Fruit fly (Drosophila melanogaster) whole organism, embryonic: ENCODE data around the gene CG15365.
A peak's percentile ranks its signal among the peaks of the same experiment; 100 is the strongest.

ENCODE experiments used
- Blimp-1 ChIP-seq: fragments of 200-800 bp; sonication (Bioruptor generic); optimal IDR thresholded peaks from 3 replicates; lab custom pipeline; 2018; ENCODE audit warnings: missing biosample characterization, missing genetic modification characterization, mild to moderate bottlenecking, moderate library complexity, missing genetic modification reagents
- CG12236 ChIP-seq: fragments of 200-800 bp; sonication (Bioruptor generic); optimal IDR thresholded peaks from 2 replicates; lab custom pipeline; 2016; ENCODE audit warnings: missing biosample characterization, missing genetic modification characterization
- CG12659 ChIP-seq: fragments of 200-800 bp; sonication (Bioruptor generic); optimal IDR thresholded peaks from 3 replicates; lab custom pipeline; 2017; ENCODE audit warnings: mild to moderate bottlenecking, missing biosample characterization, missing genetic modification reagents, missing genetic modification characterization
- CG12942 ChIP-seq: fragments of 200-800 bp; sonication (Bioruptor generic); optimal IDR thresholded peaks from 3 replicates; lab custom pipeline; 2016; ENCODE audit warnings: missing biosample characterization, missing genetic modification characterization
- CG15269 ChIP-seq: fragments of 200-800 bp; sonication (Bioruptor generic); optimal IDR thresholded peaks from 2 replicates; lab custom pipeline; 2018; ENCODE audit warnings: missing biosample characterization, mild to moderate bottlenecking, missing genetic modification characterization, moderate library complexity
- CG1603 ChIP-seq: fragments of 200-800 bp; sonication (Bioruptor generic); optimal IDR thresholded peaks from 2 replicates; lab custom pipeline; 2019; ENCODE audit warnings: missing biosample characterization, mild to moderate bottlenecking, missing genetic modification characterization, moderate library complexity
- CG1647 ChIP-seq: fragments of 200-800 bp; sonication (Bioruptor generic); optimal IDR thresholded peaks from 3 replicates; lab custom pipeline; 2016; ENCODE audit warnings: missing biosample characterization, missing genetic modification characterization
- CG2889 ChIP-seq: fragments of 200-800 bp; sonication (Bioruptor generic); IDR thresholded peaks from 3 replicates; pipeline ENCODE4 v1.3.6; 2022; ENCODE audit warnings: missing biosample characterization, missing genetic modification characterization
- CG30403 ChIP-seq: fragments of 200-800 bp; sonication (Bioruptor generic); optimal IDR thresholded peaks from 3 replicates; lab custom pipeline; 2016; ENCODE audit warnings: missing biosample characterization, missing genetic modification characterization
- CG31441 ChIP-seq: fragments of 200-800 bp; sonication (Bioruptor generic); IDR thresholded peaks from 2 replicates; pipeline ENCODE4 v1.3.6; 2022; ENCODE audit warnings: missing biosample characterization, missing genetic modification characterization
- CG32767 ChIP-seq: fragments of 200-800 bp; sonication (Bioruptor generic); IDR thresholded peaks from 2 replicates; pipeline ENCODE4 v1.3.6; 2022; ENCODE audit warnings: missing biosample characterization, missing genetic modification characterization
- CG3281 ChIP-seq: fragments of 200-800 bp; sonication (Bioruptor generic); optimal IDR thresholded peaks from 3 replicates; lab custom pipeline; 2017; ENCODE audit warnings: missing biosample characterization, mild to moderate bottlenecking, missing genetic modification characterization
- CG4820 ChIP-seq: fragments of 200-800 bp; sonication (Bioruptor generic); optimal IDR thresholded peaks from 3 replicates; lab custom pipeline; 2016; ENCODE audit warnings: missing biosample characterization, missing genetic modification characterization
- CG6791 ChIP-seq: fragments of 200-800 bp; sonication (Bioruptor generic); IDR thresholded peaks from 3 replicates; pipeline ENCODE4 v1.3.6; 2022; ENCODE audit warnings: missing biosample characterization, missing genetic modification characterization; ENCODE audit not compliant: partially characterized antibody
- CG8089 ChIP-seq: fragments of 200-800 bp; sonication (Bioruptor generic); optimal IDR thresholded peaks from 3 replicates; lab custom pipeline; 2016; ENCODE audit warnings: missing biosample characterization, missing genetic modification characterization
- CG9727 ChIP-seq: fragments of 200-800 bp; sonication (Bioruptor generic); optimal IDR thresholded peaks from 3 replicates; lab custom pipeline; 2017; ENCODE audit warnings: missing biosample characterization, mild to moderate bottlenecking, missing genetic modification characterization
- Ets97D ChIP-seq: fragments of 200-800 bp; sonication (Bioruptor generic); optimal IDR thresholded peaks from 3 replicates; lab custom pipeline; 2016; ENCODE audit warnings: missing biosample characterization, missing genetic modification characterization
- HLHmδ ChIP-seq: fragments of 200-800 bp; sonication (Bioruptor generic); optimal IDR thresholded peaks from 2 replicates; lab custom pipeline; 2018; ENCODE audit warnings: missing biosample characterization, mild to moderate bottlenecking, missing genetic modification characterization, moderate library complexity
- Hr51 ChIP-seq, 2 experiments: fragments of 200-800 bp; sonication (Bioruptor generic); optimal IDR thresholded peaks; 2 replicates in 1 of 2; 3 replicates in 1 of 2; lab custom pipeline; 2016 to 2018; ENCODE audit warnings: missing biosample characterization in 2 of 2, missing genetic modification characterization in 2 of 2, mild to moderate bottlenecking in 1 of 2, moderate library complexity in 1 of 2
- Jarid2 ChIP-seq: fragments of 200-800 bp; sonication (Bioruptor generic); optimal IDR thresholded peaks from 3 replicates; lab custom pipeline; 2017; ENCODE audit warnings: mild to moderate bottlenecking, missing biosample characterization, missing genetic modification reagents, missing genetic modification characterization
- Lhr ChIP-seq: fragments of 200-800 bp; sonication (Bioruptor generic); optimal IDR thresholded peaks from 3 replicates; lab custom pipeline; 2017; ENCODE audit warnings: mild to moderate bottlenecking, missing biosample characterization, missing genetic modification reagents, missing genetic modification characterization
- NFAT ChIP-seq: fragments of 200-800 bp; sonication (Bioruptor generic); IDR thresholded peaks from 2 replicates; pipeline ENCODE4 v1.3.6; 2022; ENCODE audit warnings: missing biosample characterization, missing genetic modification characterization
- NK7.1 ChIP-seq: fragments of 200-800 bp; sonication (Bioruptor generic); optimal IDR thresholded peaks from 3 replicates; lab custom pipeline; 2016; ENCODE audit warnings: missing biosample characterization, missing genetic modification characterization
- Oli ChIP-seq: fragments of 200-800 bp; sonication (Bioruptor generic); optimal IDR thresholded peaks from 2 replicates; lab custom pipeline; 2018; ENCODE audit warnings: missing biosample characterization, mild to moderate bottlenecking, missing genetic modification characterization, moderate library complexity
- Optix ChIP-seq: fragments of 200-800 bp; sonication (Bioruptor generic); IDR thresholded peaks from 3 replicates; pipeline ENCODE4 v1.3.6; 2022; ENCODE audit warnings: missing biosample characterization, missing genetic modification characterization
- PHDP ChIP-seq: fragments of 200-800 bp; sonication (Bioruptor generic); optimal IDR thresholded peaks from 3 replicates; lab custom pipeline; 2018; ENCODE audit warnings: missing biosample characterization, mild to moderate bottlenecking, missing genetic modification characterization, moderate library complexity
- Ptx1 ChIP-seq: fragments of 200-800 bp; sonication (Bioruptor generic); IDR thresholded peaks from 2 replicates; pipeline ENCODE4 v1.3.6; 2022; ENCODE audit warnings: missing biosample characterization, missing genetic modification characterization
- Rfx ChIP-seq: fragments of 200-800 bp; sonication (Bioruptor generic); IDR thresholded peaks from 2 replicates; pipeline ENCODE4 v1.3.6; 2022; ENCODE audit warnings: missing biosample characterization, missing genetic modification characterization
- Spps ChIP-seq: fragments of 200-800 bp; sonication (Bioruptor generic); optimal IDR thresholded peaks from 2 replicates; lab custom pipeline; 2018; ENCODE audit warnings: missing biosample characterization, mild to moderate bottlenecking, missing genetic modification characterization
- Vsx1 ChIP-seq: fragments of 200-800 bp; sonication (Bioruptor generic); optimal IDR thresholded peaks from 2 replicates; lab custom pipeline; 2017; ENCODE audit warnings: missing biosample characterization, mild to moderate bottlenecking, missing genetic modification characterization, missing genetic modification reagents
- ci ChIP-seq: fragments of 200-800 bp; sonication (Bioruptor generic); IDR thresholded peaks from 3 replicates; pipeline ENCODE4 v1.3.6; 2022; ENCODE audit warnings: missing biosample characterization, missing genetic modification characterization
- da ChIP-seq: fragments of 200-800 bp; sonication (Bioruptor generic); optimal IDR thresholded peaks from 2 replicates; lab custom pipeline; 2016; ENCODE audit warnings: missing biosample characterization, missing genetic modification characterization
- dysf ChIP-seq: fragments of 200-800 bp; sonication (Bioruptor generic); IDR thresholded peaks from 3 replicates; pipeline ENCODE4 v1.3.6; 2022; ENCODE audit warnings: missing biosample characterization, missing genetic modification characterization
- ems ChIP-seq: fragments of 200-800 bp; sonication (Bioruptor generic); optimal IDR thresholded peaks from 3 replicates; lab custom pipeline; 2016; ENCODE audit warnings: missing biosample characterization, missing genetic modification characterization
- gcm2 ChIP-seq: fragments of 200-800 bp; sonication (Bioruptor generic); optimal IDR thresholded peaks from 2 replicates; lab custom pipeline; 2016; ENCODE audit warnings: missing biosample characterization, missing genetic modification characterization
- gro ChIP-seq: fragments of 200-800 bp; sonication (Bioruptor generic); optimal IDR thresholded peaks from 2 replicates; lab custom pipeline; 2016; ENCODE audit warnings: missing biosample characterization, missing genetic modification characterization
- hkb ChIP-seq, 2 experiments: fragments of 200-800 bp in 1 of 2; fragments of >200 bp in 1 of 2; sonication (Bioruptor generic) in 1 of 2; IDR thresholded peaks in 1 of 2; optimal IDR thresholded peaks in 1 of 2; 2 replicates each; pipeline versions ENCODE4 v1.3.6 to Lab custom; 2017 to 2022; ENCODE audit warnings: missing biosample characterization in 1 of 2, missing genetic modification characterization in 1 of 2
- insv ChIP-seq, 2 experiments: fragments of 200-800 bp; sonication (Bioruptor generic); optimal IDR thresholded peaks; 3 replicates each; lab custom pipeline; 2016 to 2018; ENCODE audit warnings: missing biosample characterization in 2 of 2, missing genetic modification characterization in 2 of 2
- jigr1 ChIP-seq: fragments of 200-800 bp; sonication (Bioruptor generic); IDR thresholded peaks from 3 replicates; pipeline ENCODE4 v1.3.6; 2022; ENCODE audit warnings: missing biosample characterization, missing genetic modification characterization
- ken ChIP-seq: fragments of 200-800 bp; sonication (Bioruptor generic); IDR thresholded peaks from 3 replicates; pipeline ENCODE4 v1.3.6; 2022; ENCODE audit warnings: missing biosample characterization, missing genetic modification characterization
- onecut ChIP-seq: fragments of 200-800 bp; sonication (Bioruptor generic); IDR thresholded peaks from 2 replicates; pipeline ENCODE4 v1.3.6; 2022; ENCODE audit warnings: missing biosample characterization, missing genetic modification characterization
- pnt ChIP-seq: fragments of 200-800 bp; sonication (Bioruptor generic); optimal IDR thresholded peaks from 3 replicates; lab custom pipeline; 2016; ENCODE audit warnings: missing biosample characterization, missing genetic modification characterization
- row ChIP-seq: fragments of 200-800 bp; sonication (Bioruptor generic); IDR thresholded peaks from 3 replicates; pipeline ENCODE4 v1.3.6; 2022; ENCODE audit warnings: missing biosample characterization, missing genetic modification characterization
- sens ChIP-seq: fragments of 200-800 bp; sonication (Bioruptor generic); peaks from one replicate; lab custom pipeline; 2016; ENCODE audit warnings: missing biosample characterization, missing genetic modification characterization
- slp2 ChIP-seq: fragments of 200-800 bp; sonication (Bioruptor generic); optimal IDR thresholded peaks from 2 replicates; lab custom pipeline; 2016; ENCODE audit warnings: missing biosample characterization, missing genetic modification characterization
- so ChIP-seq: fragments of 200-800 bp; sonication (Bioruptor generic); IDR thresholded peaks from 3 replicates; pipeline ENCODE4 v1.3.6; 2022; ENCODE audit warnings: missing biosample characterization, missing genetic modification characterization
- sqz ChIP-seq: fragments of 200-800 bp; sonication (Bioruptor generic); optimal IDR thresholded peaks from 3 replicates; lab custom pipeline; 2018; ENCODE audit warnings: missing biosample characterization, mild to moderate bottlenecking, missing genetic modification characterization
- tll ChIP-seq, 2 experiments: fragments of 200-800 bp in 1 of 2; fragments of >200 bp in 1 of 2; sonication (Bioruptor generic) in 1 of 2; optimal IDR thresholded peaks; 2 replicates each; lab custom pipeline; 2017 to 2019; ENCODE audit warnings: missing biosample characterization in 2 of 2, missing genetic modification characterization in 2 of 2, mild to moderate bottlenecking in 1 of 2, moderate library complexity in 1 of 2
- zfh2 ChIP-seq: fragments of 200-800 bp; sonication (Bioruptor generic); optimal IDR thresholded peaks from 2 replicates; lab custom pipeline; 2016; ENCODE audit warnings: missing biosample characterization, missing genetic modification characterization

Gene CG15365

DNA sequence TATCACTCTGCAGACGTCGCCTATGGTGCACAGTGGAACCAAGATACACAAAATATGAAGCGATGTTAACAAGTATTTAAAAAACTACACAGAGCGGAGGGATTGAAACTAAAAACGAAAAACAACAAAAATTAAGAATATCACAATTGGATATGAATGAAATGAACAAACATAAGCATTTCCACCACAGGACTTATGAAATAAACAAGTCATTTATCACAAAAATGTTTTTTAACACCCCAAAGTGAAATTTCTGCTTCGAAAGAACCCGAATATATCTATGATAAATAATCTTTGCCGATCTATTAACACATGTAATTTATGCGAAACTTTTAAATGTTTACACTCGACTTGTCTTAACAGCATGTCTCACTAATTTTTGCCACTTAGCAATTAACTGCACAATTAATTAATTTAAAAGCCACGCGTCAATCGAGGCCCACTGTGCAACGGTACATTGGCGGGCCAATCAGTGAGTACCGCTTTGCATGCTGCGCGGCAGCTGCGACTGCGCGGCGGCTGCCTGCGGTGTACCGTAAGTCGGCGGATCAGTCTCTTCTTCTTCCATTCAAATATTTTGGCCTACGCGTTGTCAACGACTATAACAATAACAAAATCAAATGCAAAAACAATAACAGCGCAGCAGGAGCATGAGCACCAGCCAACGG is 25.9 kb downstream of the CG15365 start (continued):
- TF ChIP-seq CG12236 (GFP tag; lab: Kevin White, UChicago) (peak; percentile 9), CG15269 (tag; lab: Kevin White, UChicago) (peak; percentile 47), dysf (peak; percentile 57; the same call in 2 of the 3 replicates), sens (GFP tag; lab: Kevin White, UChicago) (peak; percentile 94), ci (GFP tag; lab: Robert Waterston, UW) (peak; percentile 5; the same call in 1 of the 3 replicates), CG9727 (GFP tag; lab: Kevin White, UChicago) (peak; percentile 72), CG12942 (GFP tag; lab: Kevin White, UChicago) (peak; percentile 6), da (GFP tag; lab: Kevin White, UChicago) (no peak), insv (GFP tag; optimal IDR thresholded peaks at IDR 0.05; lab: Kevin White, UChicago) (no peak), HLHmδ (GFP tag; lab: Kevin White, UChicago) (no peak), ken (GFP tag; lab: Robert Waterston, UW) (peak; percentile 43; the same call in 1 of the 3 replicates), CG31441 (GFP tag; lab: Robert Waterston, UW) (peak; percentile 48; the same call in 1 of the 2 replicates), Oli (tag; lab: Kevin White, UChicago) (peak; percentile 73), CG4820 (GFP tag; lab: Kevin White, UChicago) (peak; percentile 50), hkb (optimal IDR thresholded peaks at IDR 0.05; lab: Kevin White, UChicago) (no peak), hkb (GFP tag; IDR thresholded peaks at IDR 0.05; lab: Robert Waterston, UW) (peak; percentile 59), Ptx1 (GFP tag; lab: Robert Waterston, UW) (peak; percentile 64), CG2889 (GFP tag; lab: Robert Waterston, UW) (no peak), tll (GFP tag; optimal IDR thresholded peaks at IDR 0.05; lab: Kevin White, UChicago) (peak in 1 of 2 experiments; percentile 64), CG32767 (GFP tag; lab: Robert Waterston, UW) (peak; percentile 25; the same call in 1 of the 2 replicates), Hr51 (GFP tag; optimal IDR thresholded peaks at IDR 0.05; lab: Kevin White, UChicago) (peak in 1 of 2 experiments; percentile 64), jigr1 (GFP tag; lab: Robert Waterston, UW) (peak; percentile 43; the same call in 1 of the 3 replicates), pnt (GFP tag; lab: Kevin White, UChicago) (peak; percentile 48), NK7.1 (GFP tag; lab: Kevin White, UChicago) (peak; percentile 33), gcm2 (no peak), row (peak; percentile 69), CG6791 (GFP tag; lab: Robert Waterston, UW) (0 out of 3 replicates have a peak, but pooled peaks have one; percentile 34), PHDP (tag; lab: Kevin White, UChicago) (peak; percentile 25), Rfx (GFP tag; lab: Robert Waterston, UW) (peak; percentile 7; the same call in 1 of the 2 replicates), CG1647 (GFP tag; lab: Kevin White, UChicago) (no peak), ems (peak; percentile 37), so (peak; percentile 57; the same call in 2 of the 3 replicates), Vsx1 (GFP tag; lab: Kevin White, UChicago) (peak; percentile 41), zfh2 (no peak), Spps (no peak), CG12659 (GFP tag; lab: Kevin White, UChicago) (peak; percentile 40), CG30403 (peak; percentile 68), NFAT (GFP tag; lab: Robert Waterston, UW) (no peak), CG8089 (no peak), CG1603 (tag; lab: Kevin White, UChicago) (peak; percentile 20), Blimp-1 (GFP tag; lab: Kevin White, UChicago) (peak; percentile 39), Lhr (GFP tag; lab: Kevin White, UChicago) (peak; percentile 24), Ets97D (GFP tag; lab: Kevin White, UChicago) (peak; percentile 6), onecut (GFP tag; lab: Robert Waterston, UW) (peak; percentile 34; the same call in 1 of the 2 replicates), slp2 (GFP tag; lab: Kevin White, UChicago) (peak; percentile 50), CG3281 (peak; percentile 27), sqz (GFP tag; lab: Kevin White, UChicago) (no peak), Jarid2 (no peak), Optix (GFP tag; lab: Robert Waterston, UW) (no peak), gro (GFP tag; lab: Kevin White, UChicago) (peak; percentile 33)
